Fruit fly (Drosophila melanogaster): ENCODE measurements around the gene CG13625.

CG13625 gene

dm6 chr3R:24543676-24544277, 41.2 kb downstream of the CG13625 start, which contains the start of gene Cftr (continued):
- TF ChIP-seq CG3838 (GFP tag; optimal IDR thresholded peaks at IDR 0.05) (peak; percentile 92), CG4404 (GFP tag; IDR thresholded peaks at IDR 0.05) (no peak), Xrp1 (GFP tag; IDR thresholded peaks at IDR 0.05) (no peak), Hand (GFP tag; optimal IDR thresholded peaks at IDR 0.05) (no peak), CG6683 (GFP tag; optimal IDR thresholded peaks at IDR 0.05) (no peak), CG3407 (GFP tag; optimal IDR thresholded peaks at IDR 0.05) (no peak), Abd-B (GFP tag; optimal IDR thresholded peaks at IDR 0.05) (no peak), Myb (GFP tag; optimal IDR thresholded peaks at IDR 0.05) (peak; percentile 33), CG14965 (GFP tag; optimal IDR thresholded peaks at IDR 0.05; ENCODE audit: borderline replicate concordance) (no peak), CG10274 (GFP tag; optimal IDR thresholded peaks at IDR 0.05) (no peak), Doc2 (GFP tag; IDR thresholded peaks at IDR 0.05) (no peak), Opbp (GFP tag; IDR thresholded peaks at IDR 0.05; ENCODE audit: partially characterized antibody) (peak; percentile 60; the same call in 2 of the 3 replicates), pan (optimal IDR thresholded peaks at IDR 0.05) (no peak), pan (GFP tag; optimal IDR thresholded peaks at IDR 0.05 in 1 of 2, IDR thresholded peaks at IDR 0.05 in 1 of 2) (peak in 1 of 2 experiments; percentile 58), pros (GFP tag; optimal IDR thresholded peaks at IDR 0.05) (no peak), crp (GFP tag; optimal IDR thresholded peaks at IDR 0.05) (no peak), sug (tag; optimal IDR thresholded peaks at IDR 0.05) (peak; percentile 57), ranshi (GFP tag; IDR thresholded peaks at IDR 0.05) (peak; percentile 44; the same call in 1 of the 2 replicates), Dll (GFP tag; IDR thresholded peaks at IDR 0.05; ENCODE audit: partially characterized antibody) (0 out of 4 replicates have a peak, but pooled peaks have one; percentile 30), en (GFP tag; optimal IDR thresholded peaks at IDR 0.05) (peak; percentile 17), nom (GFP tag; optimal IDR thresholded peaks at IDR 0.05) (peak; percentile 47), CG13123 (GFP tag; optimal IDR thresholded peaks at IDR 0.05) (peak; percentile 15), sens-2 (GFP tag; IDR thresholded peaks at IDR 0.05) (peak; percentile 47), CG5180 (GFP tag; optimal IDR thresholded peaks at IDR 0.05) (peak; percentile 37), B-H2 (GFP tag; optimal IDR thresholded peaks at IDR 0.05) (peak; percentile 85), mld (GFP tag; IDR thresholded peaks at IDR 0.05; ENCODE audit: partially characterized antibody) (no peak; the same call in 2 of the 3 replicates), shn (GFP tag; optimal IDR thresholded peaks at IDR 0.05) (peak; percentile 50), repo (GFP tag; optimal IDR thresholded peaks at IDR 0.05) (peak; percentile 33), MESR4 (GFP tag; optimal IDR thresholded peaks at IDR 0.05) (peak; percentile 23), CG9609 (GFP tag; optimal IDR thresholded peaks at IDR 0.05) (peak; percentile 43), Poxn (GFP tag; IDR thresholded peaks at IDR 0.05) (no peak), Sry-β (GFP tag; optimal IDR thresholded peaks at IDR 0.05) (no peak), tna (GFP tag; IDR thresholded peaks at IDR 0.05; ENCODE audit: partially characterized antibody) (peak; percentile 41; the same call in 1 of the 2 replicates), jing (GFP tag; optimal IDR thresholded peaks at IDR 0.05) (no peak), Nf-YA (GFP tag; IDR thresholded peaks at IDR 0.05) (peak; percentile 18; the same call in 1 of the 2 replicates), CG9727 (GFP tag; optimal IDR thresholded peaks at IDR 0.05) (no peak), CG10147 (GFP tag; optimal IDR thresholded peaks at IDR 0.05) (peak; percentile 52), lov (optimal IDR thresholded peaks at IDR 0.05) (no peak), lov (GFP tag; IDR thresholded peaks at IDR 0.05) (no peak), exex (tag; optimal IDR thresholded peaks at IDR 0.05) (peak; percentile 40), trh (GFP tag; optimal IDR thresholded peaks at IDR 0.05) (no peak), ttk (GFP tag; IDR thresholded peaks at IDR 0.05) (no peak; the same call in 1 of the 2 replicates), CG1832 (GFP tag; optimal IDR thresholded peaks at IDR 0.05) (no peak), ash1 (GFP tag; optimal IDR thresholded peaks at IDR 0.05) (no peak), CG42726 (GFP tag; IDR thresholded peaks at IDR 0.05; ENCODE audit: partially characterized antibody) (peak; percentile 66; the same call in 1 of the 2 replicates), CG17361 (GFP tag; IDR thresholded peaks at IDR 0.05) (no peak), Rx (GFP tag; IDR thresholded peaks at IDR 0.05) (no peak), mam (GFP tag; optimal IDR thresholded peaks at IDR 0.05) (peak; percentile 60), BtbVII (GFP tag; optimal IDR thresholded peaks at IDR 0.05) (peak; percentile 6)

All from whole organism, embryonic.